Fruit fly (Drosophila melanogaster) whole organism: ENCODE data around the gene nompC.

Experiments used
- CG8478 ChIP-seq: fragments of >200 bp; optimal IDR thresholded peaks from 2 replicates; lab custom pipeline; 2018; ENCODE audit warnings: inconsistent platforms
- Dll ChIP-seq: fragments of >200 bp; optimal IDR thresholded peaks from 2 replicates; lab custom pipeline; 2017
- EcR ChIP-seq, 2 experiments: fragments of >200 bp; optimal IDR thresholded peaks; 2 replicates each; lab custom pipeline; 2017; ENCODE audit warnings: missing biosample characterization in 2 of 2, missing genetic modification characterization in 2 of 2, missing genetic modification reagents in 2 of 2
- pan ChIP-seq: fragments of >200 bp; optimal IDR thresholded peaks from 2 replicates; lab custom pipeline; 2017
- psq ChIP-seq: fragments of >200 bp; optimal IDR thresholded peaks from 2 replicates; lab custom pipeline; 2017
- usp ChIP-seq: fragments of >200 bp; optimal IDR thresholded peaks from 2 replicates; lab custom pipeline; 2017; ENCODE audit warnings: missing biosample characterization, missing genetic modification characterization, mixed read lengths

nompC gene

DNA sequence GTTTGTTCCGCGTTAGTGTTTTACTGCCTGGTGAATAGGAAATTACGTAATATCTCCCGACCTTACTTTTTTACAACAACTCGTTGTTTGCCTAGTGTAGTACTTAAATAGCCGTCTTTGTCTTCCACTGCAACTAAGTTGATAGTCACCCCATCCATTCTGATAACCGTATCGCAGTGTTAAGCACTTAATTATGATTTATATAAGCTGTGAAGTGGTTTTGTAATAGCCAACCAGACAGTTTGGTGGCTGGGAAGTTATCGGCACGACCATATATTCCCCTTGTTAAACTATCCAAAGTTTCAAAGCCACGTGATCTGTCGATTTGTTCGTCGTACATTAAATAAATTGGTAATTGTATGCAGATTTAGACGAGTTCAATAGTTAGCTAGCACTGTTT lies 41.6 kb upstream of the nompC start:
- TF ChIP-seq usp (GFP tag; lab: Kevin White, UChicago), result no peak
- peak; percentile 34 for TF ChIP-seq pan
- no peak for TF ChIP-seq psq (lab: Kevin White, UChicago)
- TF ChIP-seq Dll (lab: Kevin White, UChicago), result no peak

DNA sequence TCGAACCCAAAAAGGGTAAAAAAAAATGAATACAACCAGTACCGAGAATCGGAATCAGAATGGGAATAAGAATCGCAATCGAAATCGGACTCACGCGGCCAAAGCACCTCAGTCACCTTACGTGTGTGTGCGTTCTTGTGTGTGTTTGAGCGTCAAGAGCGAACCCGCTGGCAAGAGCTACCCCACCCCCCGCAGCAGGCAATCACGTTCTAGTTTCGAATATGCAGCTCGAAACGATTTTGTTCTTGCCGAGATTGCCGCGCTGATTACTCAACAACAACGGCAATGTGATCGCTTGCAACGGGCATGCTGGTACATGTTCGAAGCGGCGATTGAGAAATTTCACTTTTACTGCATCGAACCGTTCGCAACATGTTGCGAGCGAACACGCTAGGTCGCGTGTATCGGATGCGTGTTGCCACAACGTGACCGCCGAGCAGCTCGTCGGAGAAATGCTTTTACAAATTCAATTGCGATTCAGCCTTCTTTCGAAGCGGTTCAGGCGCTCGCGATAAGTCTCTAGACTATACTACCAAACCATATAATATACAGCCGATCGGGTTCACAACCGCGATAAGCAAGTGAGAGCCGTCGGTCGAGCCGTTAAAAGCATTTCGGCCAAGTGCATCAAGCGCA lies 40.6 kb upstream of the nompC start:
- TF ChIP-seq psq (lab: Kevin White, UChicago), result no peak
- TF ChIP-seq pan, result no peak
- peak in 1 of 2 experiments; percentile 6 for TF ChIP-seq EcR (GFP tag; optimal IDR thresholded peaks at IDR 0.05; lab: Kevin White, UChicago)

DNA sequence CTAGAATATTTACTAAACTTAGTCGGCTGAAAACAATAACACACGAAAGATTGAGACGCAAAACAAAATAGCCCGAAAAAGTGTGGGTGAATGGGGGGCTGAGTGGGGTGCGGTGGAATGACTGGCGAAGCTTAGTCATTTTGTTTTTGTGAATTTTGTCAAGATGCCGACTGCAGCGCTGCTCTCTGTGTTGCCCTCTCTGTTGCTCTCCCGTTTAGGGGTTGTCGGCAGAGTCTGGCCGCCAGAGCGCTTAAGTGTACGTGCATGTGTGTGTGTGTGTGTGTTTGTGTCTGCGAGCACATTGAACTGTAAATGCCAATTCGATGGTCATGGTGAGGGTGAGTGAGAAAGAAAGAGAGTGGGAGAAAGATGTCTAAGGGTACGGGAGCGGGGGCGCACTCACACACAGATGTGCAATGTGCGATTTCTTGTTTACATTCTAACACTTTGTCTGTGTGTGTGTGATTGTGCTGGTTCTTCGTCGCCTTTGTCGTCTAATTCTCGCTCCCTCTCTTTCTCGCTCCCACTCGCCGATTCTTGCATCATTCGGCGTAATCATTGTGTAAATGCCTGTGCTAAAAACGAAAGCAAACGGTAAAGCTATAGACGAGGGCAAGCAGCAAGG lies 39.5 kb upstream of the nompC start:
- TF ChIP-seq pan (no peak), usp (GFP tag; lab: Kevin White, UChicago) (no peak), Dll (lab: Kevin White, UChicago) (peak; percentile 87), psq (lab: Kevin White, UChicago) (no peak)

DNA sequence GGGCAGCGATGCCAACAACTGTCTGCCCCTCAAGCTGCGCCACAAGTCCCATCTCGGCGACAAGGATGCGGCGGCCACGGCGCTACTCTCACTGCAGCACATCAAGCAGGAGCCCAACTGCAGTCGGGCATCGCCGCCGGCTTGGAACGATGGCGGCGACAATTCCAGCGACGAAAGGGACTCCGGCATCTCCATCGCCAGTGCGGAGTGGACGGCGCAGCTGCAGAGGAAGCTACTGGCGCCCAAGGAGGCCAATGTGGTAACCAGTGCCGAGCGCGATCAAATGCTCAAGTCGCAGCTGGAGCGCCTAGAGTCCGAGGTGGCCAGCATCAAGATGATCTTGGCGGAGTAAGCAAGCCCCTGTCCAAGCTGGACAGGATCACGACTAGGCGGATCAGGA lies 36.6 kb upstream of the nompC start:
- TF ChIP-seq Dll (lab: Kevin White, UChicago) (no peak), CG8478 (lab: Kevin White, UChicago) (no peak), EcR (GFP tag; optimal IDR thresholded peaks at IDR 0.05; lab: Kevin White, UChicago) (no peak), pan (no peak), psq (lab: Kevin White, UChicago) (no peak), usp (GFP tag; lab: Kevin White, UChicago) (no peak)

DNA sequence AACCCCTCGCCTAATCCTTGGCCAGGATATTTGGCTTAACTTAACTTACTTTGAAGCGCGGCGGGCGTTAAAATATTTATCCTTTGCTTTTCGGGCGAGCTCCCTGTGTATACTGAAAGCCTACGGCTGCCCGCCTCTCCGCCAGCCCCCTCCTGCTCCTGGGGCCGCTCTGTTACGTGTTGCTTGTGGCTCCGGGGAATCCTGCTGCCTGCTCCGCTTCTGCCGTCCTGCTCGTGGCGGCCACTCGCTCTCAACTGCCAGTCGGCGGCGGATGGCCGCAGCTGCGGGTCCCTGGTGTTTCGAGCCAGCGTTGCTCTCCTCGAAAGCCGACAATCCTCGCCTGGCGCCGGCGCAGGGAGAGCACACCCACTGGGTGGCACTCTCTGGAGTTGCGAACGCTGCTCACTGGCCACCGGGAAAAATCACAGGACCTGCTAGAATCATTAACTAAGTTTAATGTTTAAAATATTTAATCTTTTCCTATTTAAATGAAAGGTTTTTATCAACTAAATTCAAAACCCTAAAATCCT lies 31.3 kb upstream of the nompC start, which contains the start of gene CG14024:
Gene CG14024, minus strand, starts transcription at position 266 of the 530 bp plus-strand sequence.
- TF ChIP-seq EcR (GFP tag; optimal IDR thresholded peaks at IDR 0.05; lab: Kevin White, UChicago) (no peak), usp (GFP tag; lab: Kevin White, UChicago) (no peak), Dll (lab: Kevin White, UChicago) (peak; percentile 44), pan (no peak), CG8478 (lab: Kevin White, UChicago) (no peak), psq (lab: Kevin White, UChicago) (no peak)

DNA sequence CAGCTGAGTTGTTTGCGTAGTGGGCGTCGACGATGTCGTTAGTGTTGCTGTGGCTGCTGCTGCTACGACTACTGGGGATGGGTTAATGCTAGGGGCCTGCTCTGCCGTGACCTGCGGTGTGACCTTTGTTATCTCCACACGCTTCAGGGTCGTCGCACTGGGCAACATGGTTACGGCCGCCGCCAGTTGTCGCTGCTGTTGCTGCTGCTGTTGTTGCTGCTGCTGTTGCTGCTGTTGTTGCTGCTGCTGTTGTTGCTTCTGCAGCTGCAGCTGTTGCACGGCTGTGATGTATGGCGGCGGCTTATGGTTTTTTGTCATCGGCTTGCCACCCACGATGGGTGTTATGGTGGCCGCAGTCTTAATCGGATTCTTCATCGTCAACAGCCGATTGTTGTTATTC lies 25.9 kb upstream of the nompC start:
- TF ChIP-seq usp (GFP tag; lab: Kevin White, UChicago) (no peak), pan (no peak), Dll (lab: Kevin White, UChicago) (no peak), EcR (GFP tag; optimal IDR thresholded peaks at IDR 0.05; lab: Kevin White, UChicago) (no peak), psq (lab: Kevin White, UChicago) (no peak), CG8478 (lab: Kevin White, UChicago) (no peak)

DNA sequence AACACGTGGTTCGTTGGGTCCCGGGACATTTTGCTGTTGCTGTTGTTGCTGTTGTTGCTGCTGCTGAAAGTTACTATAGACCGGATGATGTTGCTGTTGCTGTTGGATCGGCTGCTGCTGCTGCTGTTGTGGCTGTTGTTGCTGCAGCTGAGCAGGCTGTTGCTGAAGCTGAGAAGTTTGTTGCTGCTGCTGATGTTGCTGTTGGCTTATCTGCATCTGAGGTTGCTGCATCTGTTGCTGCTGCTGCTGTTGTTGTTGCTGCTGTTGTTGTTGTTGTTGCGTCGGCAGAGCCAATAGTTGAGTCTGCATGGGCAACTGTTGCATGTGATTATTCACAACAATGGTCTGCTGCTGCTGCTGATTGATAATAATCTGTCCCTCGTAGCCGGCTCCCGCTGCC lies 25.0 kb upstream of the nompC start:
- no peak for TF ChIP-seq usp (GFP tag; lab: Kevin White, UChicago)
- TF ChIP-seq EcR (GFP tag; optimal IDR thresholded peaks at IDR 0.05; lab: Kevin White, UChicago), result no peak
- no peak for TF ChIP-seq pan
- no peak for TF ChIP-seq Dll (lab: Kevin White, UChicago)
- no peak for TF ChIP-seq psq (lab: Kevin White, UChicago)
- TF ChIP-seq CG8478 (lab: Kevin White, UChicago), result no peak

DNA sequence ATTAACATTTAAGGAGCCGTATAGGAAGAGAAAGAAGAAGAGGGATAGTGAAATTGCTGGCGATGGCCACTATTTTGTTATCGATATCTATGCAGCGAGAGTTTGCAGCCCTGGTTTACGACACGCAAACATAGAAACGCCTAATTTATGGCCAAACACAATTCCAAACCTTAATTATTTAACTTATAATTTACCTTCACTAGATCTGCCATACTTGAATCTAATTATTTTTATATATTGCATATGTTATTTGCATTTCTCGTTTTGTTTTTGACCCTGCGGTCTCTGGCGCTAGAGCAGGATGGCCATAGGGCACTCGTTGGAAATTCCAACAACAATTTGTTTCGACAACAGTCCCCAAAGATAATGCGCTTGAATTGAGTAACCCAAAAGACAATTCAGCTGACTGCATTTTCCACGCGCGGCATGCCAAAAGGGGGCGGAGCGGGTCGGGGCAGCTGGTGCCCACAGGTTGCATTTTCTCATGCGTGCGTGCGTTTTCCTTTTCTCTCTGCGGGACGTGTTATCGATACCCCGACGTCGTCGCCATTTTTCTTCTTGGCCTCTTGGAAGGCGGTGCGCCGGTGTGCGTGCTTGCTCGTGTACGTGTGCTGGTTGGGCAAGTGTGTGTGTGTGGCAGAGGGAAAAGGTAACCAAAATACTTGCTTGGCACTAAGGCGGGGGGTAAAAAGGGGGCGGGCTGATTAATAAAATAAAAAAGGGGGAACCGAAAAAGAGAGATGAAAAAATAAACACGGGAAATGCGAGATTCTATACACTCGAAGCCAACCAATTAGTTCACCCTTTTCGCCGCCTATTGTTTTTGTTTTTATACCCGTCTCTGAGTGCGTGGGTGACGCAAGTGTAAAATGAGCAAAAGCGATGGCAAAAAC lies 20.8 kb upstream of the nompC start:
- TF ChIP-seq pan (no peak), CG8478 (lab: Kevin White, UChicago) (no peak), Dll (lab: Kevin White, UChicago) (peak; percentile 27)

DNA sequence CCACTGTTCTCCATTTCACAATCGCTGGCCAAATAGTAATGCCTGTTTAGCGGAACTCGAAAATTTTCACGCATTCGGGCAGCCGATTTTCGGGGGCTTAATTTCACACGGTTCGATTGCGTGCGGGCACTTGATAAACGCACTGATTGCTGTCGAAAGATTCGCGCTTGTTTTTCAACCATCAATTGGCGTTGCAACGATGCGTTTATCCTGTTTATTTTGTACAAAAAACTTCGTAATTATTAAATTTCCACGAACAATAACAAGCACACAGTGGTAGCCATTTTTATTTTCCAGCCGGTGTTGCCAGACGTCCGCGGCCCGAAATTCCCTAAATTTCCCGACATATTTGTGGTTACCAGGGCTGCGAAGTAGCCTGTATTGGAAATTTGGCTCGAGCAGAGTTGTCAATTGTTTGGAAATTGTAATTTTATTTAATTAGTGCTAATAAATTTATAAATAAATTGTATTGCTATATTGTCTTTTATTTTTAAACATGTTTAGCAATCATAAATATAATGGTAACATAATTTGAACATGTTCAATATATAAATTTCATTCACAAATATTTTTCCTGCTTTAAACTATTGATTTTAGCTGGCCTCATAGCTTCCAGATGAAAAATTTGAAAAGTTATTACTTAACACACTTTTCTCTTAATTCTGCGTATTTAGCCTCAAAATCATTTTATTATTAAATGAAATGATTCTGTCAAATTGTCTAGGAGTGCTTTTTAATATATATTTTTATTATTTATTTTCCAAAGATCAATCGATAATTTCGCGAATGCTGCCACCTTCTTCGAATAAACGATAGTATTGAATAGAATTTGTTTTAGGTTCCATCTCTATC lies 19.4 kb upstream of the nompC start, which contains the start of the genes Ncoa6 and cype:
Gene Ncoa6, minus strand, starts transcription at position 270 of the 852 bp plus-strand sequence.
Gene cype, plus strand, starts transcription at position 814 of the 852 bp plus-strand sequence.
- TF ChIP-seq CG8478 (lab: Kevin White, UChicago), result no peak
- no peak for TF ChIP-seq usp (GFP tag; lab: Kevin White, UChicago)
- TF ChIP-seq EcR (GFP tag; optimal IDR thresholded peaks at IDR 0.05; lab: Kevin White, UChicago), result no peak
- TF ChIP-seq pan, result no peak
- TF ChIP-seq psq (lab: Kevin White, UChicago), result no peak
- no peak for TF ChIP-seq Dll (lab: Kevin White, UChicago)

DNA sequence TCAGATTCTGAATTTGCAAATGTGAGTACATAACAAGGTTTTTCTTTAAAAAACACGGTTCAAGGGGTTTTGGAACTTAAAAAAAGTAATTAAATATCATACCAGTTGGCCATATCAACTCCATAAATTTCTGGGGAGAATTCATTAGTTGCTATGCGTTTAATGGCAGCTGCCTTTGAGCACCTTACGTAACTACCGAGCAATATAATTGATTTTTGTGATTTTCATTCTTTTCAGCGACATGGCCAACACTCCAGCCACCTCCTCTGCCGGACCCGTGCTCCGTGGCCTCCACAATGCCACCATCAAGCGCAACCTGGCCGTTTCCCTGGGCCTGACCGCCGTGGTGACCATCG lies 18.8 kb upstream of the nompC start:
- TF ChIP-seq pan (no peak), usp (GFP tag; lab: Kevin White, UChicago) (no peak), EcR (GFP tag; optimal IDR thresholded peaks at IDR 0.05; lab: Kevin White, UChicago) (no peak), psq (lab: Kevin White, UChicago) (no peak), CG8478 (lab: Kevin White, UChicago) (no peak), Dll (lab: Kevin White, UChicago) (no peak)
